Worm (Caenorhabditis elegans): ENCODE results near the gene twk-33.

- TF ChIP-seq zag-1 (tag; optimal IDR thresholded peaks at IDR 0.05) (no peak), fos-1 (tag; optimal IDR thresholded peaks at IDR 0.05) (no peak), sma-3 (GFP tag; optimal IDR thresholded peaks at IDR 0.05) (no peak), ceh-82 (tag; optimal IDR thresholded peaks at IDR 0.05) (no peak), gmeb-1 (tag; optimal IDR thresholded peaks at IDR 0.05) (no peak), ama-1 (optimal IDR thresholded peaks at IDR 0.05) (no peak), lin-11 (tag; optimal IDR thresholded peaks at IDR 0.05) (no peak), skn-1 (tag; optimal IDR thresholded peaks at IDR 0.05) (no peak), blmp-1 (tag; optimal IDR thresholded peaks at IDR 0.05; ENCODE audit: insufficient read depth) (no peak), nhr-10 (tag; optimal IDR thresholded peaks at IDR 0.05) (no peak), ztf-4 (tag; optimal IDR thresholded peaks at IDR 0.05) (no peak), lin-39 (tag; optimal IDR thresholded peaks at IDR 0.05) (no peak)
Observed at ce11 chrV:17699659-17700058, 14.5 kb downstream of the twk-33 start, which contains the start of gene Y26G10.6.
